Fruit fly (Drosophila melanogaster) whole organism: ENCODE data around the gene mib1.

Experiments used
- CG8478 ChIP-seq: fragments of >200 bp; optimal IDR thresholded peaks from 2 replicates; lab custom pipeline; 2018; ENCODE audit warnings: inconsistent platforms
- Dll ChIP-seq: fragments of >200 bp; optimal IDR thresholded peaks from 2 replicates; lab custom pipeline; 2017
- EcR ChIP-seq, 2 experiments: fragments of >200 bp; optimal IDR thresholded peaks; 2 replicates each; lab custom pipeline; 2017; ENCODE audit warnings: missing biosample characterization in 2 of 2, missing genetic modification characterization in 2 of 2, missing genetic modification reagents in 2 of 2
- pan ChIP-seq: fragments of >200 bp; optimal IDR thresholded peaks from 2 replicates; lab custom pipeline; 2017
- psq ChIP-seq: fragments of >200 bp; optimal IDR thresholded peaks from 2 replicates; lab custom pipeline; 2017
- usp ChIP-seq: fragments of >200 bp; optimal IDR thresholded peaks from 2 replicates; lab custom pipeline; 2017; ENCODE audit warnings: missing biosample characterization, missing genetic modification characterization, mixed read lengths

Gene mib1

DNA sequence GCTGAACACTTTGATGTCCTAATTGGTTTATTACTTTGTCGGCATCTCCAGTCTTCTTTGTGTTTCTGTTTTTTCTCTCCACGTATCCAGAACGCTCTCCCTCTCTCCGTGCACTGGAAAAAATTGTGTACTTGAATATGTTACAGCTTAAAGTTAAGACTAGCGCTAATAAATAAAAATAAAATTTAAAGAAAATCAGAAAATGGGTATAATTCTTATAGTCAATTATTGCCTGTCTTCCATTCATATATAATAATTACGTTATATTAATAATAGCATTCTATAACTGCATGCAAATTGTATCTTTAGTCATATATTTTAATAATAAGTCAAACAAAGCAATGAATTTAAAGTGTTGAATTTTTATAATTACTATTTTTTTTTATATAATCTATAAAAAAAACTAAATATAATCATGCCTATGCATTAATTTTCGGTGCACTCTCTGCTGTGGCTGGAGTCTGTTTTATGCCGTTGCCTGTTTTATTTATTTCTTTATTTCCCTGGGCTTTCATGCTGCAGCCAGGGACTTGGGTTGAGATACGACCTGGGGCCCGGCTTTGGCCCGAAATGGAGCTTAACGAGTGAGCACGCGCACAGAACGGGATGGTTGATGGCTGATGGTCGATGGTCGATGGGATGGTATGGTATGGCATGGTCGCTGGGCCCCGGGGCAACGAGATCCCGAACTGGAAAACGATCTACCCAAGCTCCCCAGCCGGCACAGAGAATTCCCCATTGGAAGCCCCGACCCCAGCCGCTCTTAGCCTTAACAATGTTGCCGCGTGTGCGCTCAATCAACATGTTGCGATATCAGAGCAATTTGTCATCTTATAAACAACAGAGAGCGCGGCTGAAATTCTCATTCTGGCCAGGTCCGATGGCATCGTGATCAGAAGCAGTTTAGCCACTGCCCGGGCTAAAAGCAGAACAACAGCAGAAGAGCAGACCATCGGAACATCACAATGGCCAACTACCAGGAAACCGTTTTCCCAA is 4.5 kb upstream of the mib1 start:
- TF ChIP-seq CG8478 (lab: Kevin White, UChicago) = no peak
- no peak for TF ChIP-seq usp
- no peak for TF ChIP-seq EcR (GFP tag; optimal IDR thresholded peaks at IDR 0.05; lab: Kevin White, UChicago)

DNA sequence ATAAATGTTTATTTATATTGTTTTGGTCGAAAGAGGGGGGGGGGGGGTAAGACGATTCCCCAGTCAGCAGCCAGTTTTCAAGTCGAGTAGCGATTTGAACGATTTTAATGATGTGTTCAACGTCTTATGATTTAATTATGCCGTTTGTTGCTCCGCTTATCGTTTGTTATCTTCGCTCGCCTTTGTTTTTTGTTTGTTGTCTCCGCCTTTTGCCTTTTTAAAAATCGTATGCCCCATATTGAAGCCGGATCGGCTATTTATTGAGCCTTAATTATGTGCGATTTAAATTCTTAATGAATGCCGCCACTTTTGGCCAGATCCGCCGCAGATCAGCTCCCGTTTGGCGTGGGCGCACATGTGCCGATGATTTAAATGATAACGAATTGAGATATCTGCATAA is 2.9 kb upstream of the mib1 start:
- TF ChIP-seq psq = no peak
- no peak for TF ChIP-seq CG8478 (lab: Kevin White, UChicago)
- TF ChIP-seq usp = no peak
- TF ChIP-seq Dll = no peak
- no peak for TF ChIP-seq EcR (GFP tag; optimal IDR thresholded peaks at IDR 0.05; lab: Kevin White, UChicago)
- no peak for TF ChIP-seq pan (lab: Kevin White, UChicago)

DNA sequence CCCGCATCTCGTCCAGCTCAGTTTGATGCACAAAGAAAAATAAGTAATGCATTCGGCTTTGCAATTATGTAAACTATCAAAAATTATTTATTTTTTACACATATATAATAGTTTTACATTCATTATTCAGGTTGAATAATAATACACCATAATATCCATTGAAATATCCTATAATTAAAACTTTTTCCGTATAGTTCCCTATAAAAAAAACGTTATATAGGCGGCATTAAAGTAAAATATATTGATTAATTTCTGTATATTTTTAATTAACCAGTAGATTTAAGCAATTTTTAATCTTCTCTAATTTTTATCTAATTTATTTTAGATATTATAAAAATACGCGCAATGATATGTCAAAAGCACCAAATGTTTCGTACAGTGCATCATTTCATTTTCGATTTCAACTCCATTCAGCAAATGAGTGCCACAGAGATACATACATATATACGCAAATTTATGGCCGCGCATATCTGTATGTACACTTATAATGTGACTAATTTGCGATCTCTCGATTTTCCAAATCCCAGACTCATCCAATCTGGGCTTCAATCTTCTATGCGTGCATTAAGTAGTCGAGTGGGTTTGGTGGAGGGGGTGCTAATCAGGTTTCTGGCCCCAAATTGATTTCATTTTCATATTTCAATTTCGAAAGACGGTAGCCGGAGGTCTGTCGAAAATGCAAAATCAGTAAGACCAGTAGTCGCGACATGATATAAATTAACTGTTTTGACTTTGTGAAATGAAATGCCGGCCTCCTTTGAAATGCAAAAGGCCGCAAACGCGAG is 1.8 kb upstream of the mib1 start:
- TF ChIP-seq usp = no peak
- TF ChIP-seq psq = no peak
- no peak for TF ChIP-seq Dll
- TF ChIP-seq CG8478 (lab: Kevin White, UChicago) = no peak

DNA sequence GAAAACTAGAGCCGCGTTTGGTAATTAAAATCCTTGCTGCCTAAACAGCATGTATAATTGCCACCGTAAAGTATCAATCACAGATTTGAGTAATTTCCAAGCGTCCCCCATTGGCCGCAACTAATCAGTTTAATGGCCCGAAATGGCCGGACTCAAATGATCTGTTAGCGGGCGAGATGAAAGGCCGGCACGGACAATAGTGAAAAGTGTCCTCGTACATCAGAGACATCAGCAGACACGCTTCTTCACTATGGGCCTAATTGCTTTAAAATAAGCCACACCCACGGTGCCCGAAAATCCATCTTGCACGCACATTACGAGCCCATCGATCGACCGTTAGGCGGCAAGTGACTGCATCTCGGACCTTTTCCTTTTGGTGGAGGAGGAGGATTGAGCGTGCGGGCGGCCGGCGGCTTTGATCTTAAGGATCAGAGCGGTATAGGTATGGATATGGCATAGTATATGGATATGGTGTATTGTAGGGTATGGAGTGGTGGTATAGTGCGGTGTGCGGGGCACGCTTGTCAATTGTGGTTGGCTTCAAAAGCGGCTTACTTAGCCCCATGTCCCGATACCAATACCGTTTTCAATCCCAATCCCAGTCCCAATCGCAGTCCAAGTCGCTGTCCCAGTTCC is 821 bp upstream of the mib1 start:
- no peak for TF ChIP-seq CG8478 (lab: Kevin White, UChicago)

DNA sequence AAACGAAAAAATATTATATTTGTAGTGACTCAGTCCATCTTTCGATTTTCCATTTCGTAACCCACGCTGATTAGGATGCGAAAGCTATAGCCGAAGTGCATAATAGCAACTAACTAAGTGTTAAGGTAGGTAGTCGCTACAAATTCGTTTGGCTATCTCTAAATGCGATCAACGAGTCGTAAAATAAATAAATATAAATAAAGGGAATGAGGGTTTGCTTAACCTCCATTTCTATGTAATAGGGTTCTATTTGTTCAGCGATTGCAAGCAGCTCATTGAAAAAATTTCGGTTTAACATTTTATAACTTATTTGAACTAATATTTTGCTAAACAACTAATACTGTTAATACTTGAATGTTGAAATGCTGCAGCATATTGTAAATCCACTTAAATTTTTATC is 1.4 kb downstream of the mib1 start:
- TF ChIP-seq Dll (no peak), psq (no peak), EcR (GFP tag; optimal IDR thresholded peaks at IDR 0.05; lab: Kevin White, UChicago) (no peak), pan (lab: Kevin White, UChicago) (no peak), usp (no peak), CG8478 (lab: Kevin White, UChicago) (no peak)

DNA sequence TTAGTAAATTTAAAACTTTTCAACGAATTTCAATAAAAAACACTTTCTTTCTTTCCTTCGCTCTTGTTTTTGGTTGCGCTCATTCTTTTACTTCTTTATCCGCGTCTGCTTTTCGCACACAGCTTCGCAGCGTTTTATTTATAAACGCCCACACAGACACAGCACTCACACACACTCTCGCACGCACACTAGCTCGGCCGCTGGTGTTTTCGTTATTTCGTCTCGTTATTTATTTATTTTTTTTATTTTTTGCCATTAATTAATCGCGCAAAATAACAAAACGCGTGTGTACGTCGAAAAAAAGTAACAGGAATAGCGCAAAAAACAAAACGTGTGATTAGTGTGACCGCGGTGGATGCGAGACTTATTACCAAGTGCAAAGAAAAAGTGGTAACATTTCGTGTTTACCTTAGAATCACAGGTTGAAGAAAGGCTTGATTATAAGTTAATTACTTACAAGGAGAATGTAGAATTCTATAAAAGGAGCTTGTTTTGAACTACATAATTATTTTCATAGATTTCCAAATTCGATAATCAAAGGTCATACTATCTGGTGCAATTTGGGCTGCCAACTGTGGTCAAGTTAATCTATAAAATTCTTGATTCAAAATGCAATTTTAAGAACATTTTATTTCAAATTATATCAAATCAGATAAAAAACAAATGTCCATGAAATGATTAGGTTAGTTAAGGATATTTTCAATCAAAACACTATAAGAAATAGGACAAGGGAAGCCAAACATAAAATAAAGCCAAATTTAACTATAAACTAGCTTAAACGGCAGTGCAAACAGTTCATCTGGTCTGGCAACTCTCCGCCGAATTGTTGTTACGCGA is 7.0 kb downstream of the mib1 start, which contains the start of the genes hzg and mRpS31:
TSS of gene hzg (minus strand) at position 336 of the 837 bp plus-strand sequence.
TSS of gene mRpS31 (plus strand) at position 793 of the 837 bp plus-strand sequence.
- no peak for TF ChIP-seq pan (lab: Kevin White, UChicago)
- no peak for TF ChIP-seq Dll
- TF ChIP-seq psq = no peak
- no peak for TF ChIP-seq CG8478 (lab: Kevin White, UChicago)
- TF ChIP-seq EcR (GFP tag; optimal IDR thresholded peaks at IDR 0.05; lab: Kevin White, UChicago) = no peak
- TF ChIP-seq usp = no peak

DNA sequence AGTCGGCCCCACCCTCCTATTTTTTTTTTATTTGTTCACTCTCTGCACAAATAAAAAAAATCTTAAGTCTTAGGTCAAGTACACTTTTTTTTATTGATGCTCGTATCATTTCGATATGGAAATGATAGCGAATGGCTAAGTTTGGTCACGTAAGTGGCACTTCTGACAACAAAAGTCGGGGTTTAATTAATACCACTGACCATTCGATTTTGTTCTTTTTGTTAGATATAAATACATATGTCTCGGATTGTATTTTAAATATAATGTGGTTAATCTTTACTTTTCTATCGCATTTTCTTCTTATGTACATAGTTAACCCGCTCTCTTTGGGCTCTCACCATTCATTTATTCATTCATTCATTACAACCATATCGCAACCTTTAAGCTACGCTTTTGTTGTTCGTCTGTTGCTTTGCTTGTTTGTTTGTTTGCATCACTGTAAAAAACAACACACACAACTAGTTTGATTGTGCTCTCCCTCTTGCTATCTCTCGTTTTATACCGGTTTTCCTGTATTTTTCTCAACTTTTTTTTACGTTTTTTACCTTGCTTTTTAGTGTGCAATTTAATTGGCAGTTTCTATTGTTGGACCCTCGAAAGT is 9.4 kb downstream of the mib1 start:
- TF ChIP-seq pan (lab: Kevin White, UChicago) (no peak), usp (no peak), EcR (GFP tag; optimal IDR thresholded peaks at IDR 0.05; lab: Kevin White, UChicago) (no peak), psq (no peak), Dll (no peak), CG8478 (lab: Kevin White, UChicago) (no peak)

DNA sequence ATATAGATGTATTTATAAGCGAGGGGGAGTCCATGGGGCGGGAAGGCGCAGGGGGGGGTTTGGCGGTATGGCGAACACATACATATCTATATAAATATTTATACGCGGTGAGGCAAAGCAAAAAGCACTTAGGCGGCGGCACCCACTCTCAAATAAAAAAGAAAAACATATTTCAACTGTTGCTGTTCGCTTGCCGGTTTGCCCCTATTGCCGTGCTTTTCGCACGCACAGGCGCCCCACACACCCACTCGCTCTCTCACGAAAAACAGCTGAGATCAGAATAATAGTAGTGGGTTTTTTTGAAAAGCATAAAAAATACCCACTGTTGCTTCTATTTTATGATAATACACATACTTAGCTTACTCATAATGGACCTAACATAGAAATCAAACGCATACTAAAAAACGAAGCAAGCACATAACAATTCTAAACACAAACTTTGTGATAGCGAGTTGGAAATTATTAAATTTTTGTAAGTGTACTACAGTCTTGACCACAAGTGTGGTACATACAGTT is 10.4 kb downstream of the mib1 start:
- no peak for TF ChIP-seq EcR (GFP tag; optimal IDR thresholded peaks at IDR 0.05; lab: Kevin White, UChicago)
- no peak for TF ChIP-seq pan (lab: Kevin White, UChicago)
- no peak for TF ChIP-seq psq
- no peak for TF ChIP-seq usp
- no peak for TF ChIP-seq CG8478 (lab: Kevin White, UChicago)
- no peak for TF ChIP-seq Dll

DNA sequence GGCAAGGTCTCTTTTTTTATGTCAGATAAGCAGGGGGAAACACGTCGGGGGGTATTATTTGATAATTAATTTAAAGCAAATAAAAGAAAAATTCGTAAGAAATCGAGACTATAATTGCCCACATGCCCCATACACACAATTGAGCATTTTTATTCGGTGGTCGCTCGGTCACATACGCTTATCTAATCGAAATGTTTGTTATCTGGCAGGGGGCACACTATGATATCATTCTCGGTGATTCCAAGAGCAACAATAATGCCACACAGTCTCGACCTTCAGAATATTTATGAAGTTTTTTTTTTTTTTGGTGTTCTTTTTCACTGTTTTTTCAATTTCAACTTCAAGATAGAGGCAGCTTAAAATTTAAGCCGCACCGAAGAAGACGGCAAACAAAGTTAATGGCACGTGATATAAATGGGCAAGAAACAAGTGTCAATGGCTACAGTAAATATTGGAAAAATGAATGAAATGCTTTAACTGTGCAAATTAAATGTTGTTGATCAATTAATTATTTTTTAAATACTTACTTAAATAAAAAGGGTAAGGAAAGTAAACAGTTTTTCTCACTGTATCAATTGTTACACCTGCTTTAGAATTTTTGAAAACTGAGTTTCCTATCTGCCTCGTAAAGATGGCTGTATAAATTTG is 12.1 kb downstream of the mib1 start:
- TF ChIP-seq CG8478 (lab: Kevin White, UChicago) (no peak), Dll (no peak), EcR (GFP tag; optimal IDR thresholded peaks at IDR 0.05; lab: Kevin White, UChicago) (no peak), psq (no peak), usp (no peak), pan (lab: Kevin White, UChicago) (no peak)

DNA sequence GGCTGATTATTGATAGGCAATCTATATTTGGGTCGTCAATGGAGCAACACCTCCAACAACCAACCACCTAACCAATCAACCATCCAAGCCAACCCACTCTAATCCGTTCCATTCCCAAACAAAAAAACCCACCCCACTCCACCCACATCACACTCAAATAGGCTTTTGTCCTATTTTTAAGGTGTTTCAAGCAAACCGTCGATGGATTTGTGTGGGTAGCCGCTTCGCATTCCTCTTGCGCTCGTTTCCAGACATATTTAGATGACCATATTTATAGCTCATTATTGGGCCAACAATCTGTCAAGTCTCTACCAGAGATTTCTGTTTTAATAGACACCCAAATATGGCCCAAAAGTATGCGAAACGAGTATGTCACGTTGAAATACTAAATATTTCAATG is 13.4 kb downstream of the mib1 start:
- TF ChIP-seq pan (lab: Kevin White, UChicago) (no peak), Dll (no peak), EcR (GFP tag; optimal IDR thresholded peaks at IDR 0.05; lab: Kevin White, UChicago) (no peak), usp (no peak), psq (no peak), CG8478 (lab: Kevin White, UChicago) (no peak)

DNA sequence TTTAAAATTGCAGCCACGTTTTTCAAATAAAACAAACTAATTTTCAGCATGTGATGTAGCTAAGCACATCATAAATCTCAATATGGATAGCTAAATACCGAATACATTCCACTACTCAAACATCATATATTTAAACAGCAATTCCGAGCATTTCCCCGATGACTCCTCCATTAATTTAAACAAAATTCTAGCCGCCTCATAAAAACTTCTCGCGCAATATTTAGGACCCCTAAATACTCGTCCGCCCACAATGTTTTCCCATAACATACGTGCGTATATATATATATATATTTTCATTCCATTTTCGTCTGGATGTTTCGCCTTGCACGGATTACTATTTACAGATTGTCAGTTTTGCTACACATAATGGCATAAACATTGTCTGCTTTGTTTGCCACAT is 15.6 kb downstream of the mib1 start:
- TF ChIP-seq psq (no peak), usp (no peak), Dll (no peak), pan (lab: Kevin White, UChicago) (no peak), CG8478 (lab: Kevin White, UChicago) (no peak)
